Fruit fly (Drosophila melanogaster) S2 (cell line): ENCODE measurements around the gene CG32301.

ENCODE experiments used
- CG8478 ChIP-seq: fragments of >200 bp; optimal IDR thresholded peaks from 2 replicates; lab custom pipeline; 2018
- CTCF ChIP-seq, 2 experiments: fragments of >200 bp; optimal IDR thresholded peaks; 2 replicates each; lab custom pipeline; 2018

DNA sequence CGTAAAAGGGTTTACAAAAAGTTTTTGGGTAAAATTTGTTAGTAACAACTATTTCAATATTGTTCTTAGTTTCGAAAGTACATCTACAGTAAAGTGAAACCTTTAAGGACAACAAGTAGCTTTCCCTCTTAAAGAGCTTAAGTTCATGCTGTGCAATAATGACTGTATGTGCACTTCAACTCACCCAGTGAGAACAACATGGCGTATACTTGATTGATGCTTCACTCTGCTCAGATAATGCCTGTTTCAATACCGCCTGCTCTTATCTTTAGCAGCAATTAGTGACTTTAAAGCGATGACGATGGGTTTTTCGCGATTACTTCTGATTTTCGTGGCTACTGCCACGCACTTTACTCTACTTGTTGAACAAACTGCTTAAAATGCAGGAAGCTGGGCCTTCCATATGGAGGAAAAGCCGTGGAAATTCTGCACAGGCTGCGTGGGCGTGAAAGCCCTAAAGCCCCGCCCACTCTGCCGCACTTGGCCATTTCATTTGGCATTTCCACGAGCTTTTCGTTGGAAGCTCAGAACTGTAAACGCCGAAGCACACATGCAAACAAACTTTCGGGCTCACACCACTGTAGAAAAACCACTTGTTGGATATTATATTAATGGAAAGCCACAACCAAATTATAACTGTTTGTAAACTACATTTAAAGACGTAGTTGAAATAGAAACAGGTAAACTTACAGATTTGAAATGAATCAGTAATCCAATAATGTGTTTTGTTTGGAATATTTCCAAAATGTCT, 12.3 kb downstream of the CG32301 start:
- no peak for TF ChIP-seq CG8478 (lab: Kevin White, UChicago)
- TF ChIP-seq CTCF (optimal IDR thresholded peaks at IDR 0.05; lab: Kevin White, UChicago), result no peak
